Worm (Caenorhabditis elegans) whole organism, mixed stage, embryonic: ENCODE measurements around the gene K08D10.11.
"Not testable (repeated sequence)": the region's sequence is repeated elsewhere in the genome, so short reads cannot be mapped to it uniquely, and the experiment has no call there.

Experiments used
- M03D4.4 ChIP-seq: sonication (generic microtip); optimal IDR thresholded peaks from 2 replicates; lab custom pipeline; 2017; ENCODE audit warnings: mild to moderate bottlenecking, missing genetic modification characterization, missing compliant biosample characterization
- bed-3 ChIP-seq: fragments of 200-800 bp; sonication (Bioruptor generic); optimal IDR thresholded peaks from 3 replicates; lab custom pipeline; 2018; ENCODE audit warnings: mild to moderate bottlenecking, missing genetic modification characterization, moderate library complexity, missing compliant biosample characterization
- blmp-1 ChIP-seq: fragments of 150-350 bp; optimal IDR thresholded peaks from 2 replicates; lab custom pipeline; 2014; ENCODE audit warnings: missing biosample characterization, missing genetic modification characterization
- ceh-83 ChIP-seq: fragments of 200-800 bp; sonication (Bioruptor generic); optimal IDR thresholded peaks from 2 replicates; lab custom pipeline; 2018; ENCODE audit warnings: mild to moderate bottlenecking, missing genetic modification characterization, missing compliant biosample characterization
- ces-1 ChIP-seq: fragments of 150-350 bp; optimal IDR thresholded peaks from 2 replicates; lab custom pipeline; 2014; ENCODE audit warnings: missing biosample characterization, missing genetic modification reagents, missing genetic modification characterization
- cnd-1 ChIP-seq: fragments of 200-800 bp; sonication (Bioruptor generic); optimal IDR thresholded peaks from 2 replicates; lab custom pipeline; 2018; ENCODE audit warnings: mild to moderate bottlenecking, missing genetic modification characterization, missing compliant biosample characterization
- elt-1 ChIP-seq: sonication (generic microtip); optimal IDR thresholded peaks from 2 replicates; lab custom pipeline; 2017; ENCODE audit warnings: missing genetic modification characterization, mild to moderate bottlenecking, missing compliant biosample characterization, antibody characterized with exemption, moderate library complexity, borderline replicate concordance; ENCODE audit not compliant: insufficient read depth
- elt-3 ChIP-seq: fragments of 150-350 bp; optimal IDR thresholded peaks from 2 replicates; lab custom pipeline; 2014; ENCODE audit warnings: missing biosample characterization, missing genetic modification characterization
- ham-2 ChIP-seq: fragments of 200-800 bp; sonication (Bioruptor generic); optimal IDR thresholded peaks from 2 replicates; lab custom pipeline; 2018; ENCODE audit warnings: mild to moderate bottlenecking, missing genetic modification characterization, missing compliant biosample characterization
- hlh-1 ChIP-seq: fragments of 150-350 bp; optimal IDR thresholded peaks from 2 replicates; lab custom pipeline; 2014; ENCODE audit warnings: missing biosample characterization, missing genetic modification reagents, missing genetic modification characterization
- lin-32 ChIP-seq: fragments of 200-800 bp; sonication (Bioruptor generic); optimal IDR thresholded peaks from 2 replicates; lab custom pipeline; 2018; ENCODE audit warnings: mild to moderate bottlenecking, missing genetic modification characterization, missing compliant biosample characterization
- lsy-2 ChIP-seq: fragments of 150-350 bp; optimal IDR thresholded peaks from 2 replicates; lab custom pipeline; 2014; ENCODE audit warnings: missing biosample characterization, missing genetic modification characterization
- mab-5 ChIP-seq: fragments of 150-350 bp; optimal IDR thresholded peaks from 2 replicates; lab custom pipeline; 2014; ENCODE audit warnings: missing biosample characterization, missing genetic modification characterization
- mep-1 ChIP-seq: fragments of 150-350 bp; optimal IDR thresholded peaks from 2 replicates; lab custom pipeline; 2017; ENCODE audit warnings: missing biosample characterization, missing genetic modification reagents, missing genetic modification characterization, inconsistent platforms
- mls-2 ChIP-seq: sonication (generic microtip); optimal IDR thresholded peaks from 2 replicates; lab custom pipeline; 2016; ENCODE audit warnings: mild to moderate bottlenecking, missing genetic modification characterization, moderate library complexity, missing compliant biosample characterization
- nhr-12 ChIP-seq: fragments of 150-350 bp; optimal IDR thresholded peaks from 2 replicates; lab custom pipeline; 2014; ENCODE audit warnings: missing biosample characterization, missing genetic modification characterization
- nhr-2 ChIP-seq: fragments of 150-350 bp; optimal IDR thresholded peaks from 2 replicates; lab custom pipeline; 2014; ENCODE audit warnings: missing biosample characterization, missing genetic modification characterization
- nhr-237 ChIP-seq: fragments of 150-350 bp; optimal IDR thresholded peaks from 2 replicates; lab custom pipeline; 2014; ENCODE audit warnings: missing biosample characterization, missing genetic modification characterization
- nhr-28 ChIP-seq: fragments of 150-350 bp; optimal IDR thresholded peaks from 2 replicates; lab custom pipeline; 2014; ENCODE audit warnings: missing biosample characterization, missing genetic modification characterization
- pha-4 ChIP-seq: fragments of 150-350 bp; optimal IDR thresholded peaks from 2 replicates; lab custom pipeline; 2018; ENCODE audit warnings: missing biosample characterization, missing genetic modification reagents, missing genetic modification characterization
- sem-2 ChIP-seq: fragments of 200-800 bp; sonication (Bioruptor generic); optimal IDR thresholded peaks from 2 replicates; lab custom pipeline; 2018; ENCODE audit warnings: mild to moderate bottlenecking, missing genetic modification characterization, missing compliant biosample characterization
- snpc-4 ChIP-seq: fragments of 150-350 bp; optimal IDR thresholded peaks from 2 replicates; lab custom pipeline; 2014; ENCODE audit warnings: missing biosample characterization, missing genetic modification characterization
- sptf-1 ChIP-seq: sonication (generic microtip); optimal IDR thresholded peaks from 2 replicates; lab custom pipeline; 2017; ENCODE audit warnings: mild to moderate bottlenecking, missing genetic modification characterization, moderate library complexity, missing compliant biosample characterization
- tbx-8 ChIP-seq: fragments of 200-800 bp; sonication (Bioruptor generic); optimal IDR thresholded peaks from 2 replicates; lab custom pipeline; 2018; ENCODE audit warnings: mild to moderate bottlenecking, missing genetic modification characterization, moderate library complexity, missing compliant biosample characterization
- unc-39 ChIP-seq: fragments of 150-350 bp; optimal IDR thresholded peaks from 2 replicates; lab custom pipeline; 2014; ENCODE audit warnings: missing biosample characterization, missing genetic modification characterization
- unc-62 ChIP-seq: fragments of 150-350 bp; optimal IDR thresholded peaks from 2 replicates; lab custom pipeline; 2014; ENCODE audit warnings: missing biosample characterization, missing genetic modification reagents, missing genetic modification characterization
- zip-8 ChIP-seq: fragments of 150-350 bp; optimal IDR thresholded peaks from 2 replicates; lab custom pipeline; 2014; ENCODE audit warnings: missing biosample characterization, missing genetic modification characterization

The K08D10.11 gene

ce11 chrIV:4186099-4186498, at the start of gene K08D10.11:
Gene K08D10.11, minus strand, starts transcription at chrIV:4186199.
- not testable (repeated sequence) for TF ChIP-seq nhr-12 (tag; lab: Kevin White, UChicago); pha-4; mab-5 (tag; lab: Kevin White, UChicago)

ce11 chrIV:4235315-4236024, 49.5 kb upstream of the K08D10.11 start, which contains the start of the genes zipt-2.2 and dpy-13:
Gene zipt-2.2, minus strand, starts transcription at chrIV:4235365.
Gene dpy-13, plus strand, starts transcription at chrIV:4235614.
- TF ChIP-seq unc-39 (tag; lab: Kevin White, UChicago), result no peak
- TF ChIP-seq ham-2, result peak; percentile 68
- TF ChIP-seq, all 35 proteins: peak for 1

ce11 chrIV:4227917-4228316, 41.9 kb upstream of the K08D10.11 start, which contains the start of gene srbc-70:
Gene srbc-70, minus strand, starts transcription at chrIV:4228017.
- TF ChIP-seq unc-62 (GFP tag; lab: Kevin White, UChicago) (no peak), zip-8 (tag; lab: Kevin White, UChicago) (no peak), snpc-4 (tag; lab: Kevin White, UChicago) (no peak), nhr-12 (tag; lab: Kevin White, UChicago) (no peak), unc-39 (tag; lab: Kevin White, UChicago) (no peak), nhr-28 (no peak), mls-2 (no peak), elt-3 (tag; lab: Kevin White, UChicago) (no peak), bed-3 (GFP tag; lab: Kevin White, UChicago) (no peak), ceh-83 (no peak), nhr-2 (tag; lab: Kevin White, UChicago) (no peak), sem-2 (GFP tag; lab: Kevin White, UChicago) (no peak)

ce11 chrIV:4225851-4226250, 39.9 kb upstream of the K08D10.11 start, which contains the start of gene srbc-71:
Gene srbc-71, minus strand, starts transcription at chrIV:4225951.
- no peak for TF ChIP-seq ham-2
- no peak for TF ChIP-seq mep-1 (tag; lab: Kevin White, UChicago)
- no peak for TF ChIP-seq pha-4
- no peak for TF ChIP-seq mls-2

ce11 chrIV:4219983-4220382, 34.0 kb upstream of the K08D10.11 start, which contains the start of gene F30B5.11:
Gene F30B5.11, minus strand, starts transcription at chrIV:4220083.
- no peak for TF ChIP-seq nhr-2 (tag; lab: Kevin White, UChicago)
- no peak for TF ChIP-seq lin-32 (GFP tag; lab: Kevin White, UChicago)
- TF ChIP-seq ceh-83, result no peak

ce11 chrIV:4218276-4218675, 32.3 kb upstream of the K08D10.11 start:
- TF ChIP-seq hlh-1 (no peak), nhr-2 (tag; lab: Kevin White, UChicago) (no peak), nhr-12 (tag; lab: Kevin White, UChicago) (no peak), zip-8 (tag; lab: Kevin White, UChicago) (no peak), nhr-237 (tag; lab: Kevin White, UChicago) (no peak), tbx-8 (GFP tag; lab: Kevin White, UChicago) (no peak), mls-2 (no peak), lsy-2 (tag; lab: Kevin White, UChicago) (no peak)
- TF ChIP-seq, all 35 proteins: peak for 0

ce11 chrIV:4216099-4216894, 30.3 kb upstream of the K08D10.11 start:
- TF ChIP-seq nhr-237 (tag; lab: Kevin White, UChicago) (no peak), cnd-1 (no peak), elt-1 (no peak), sptf-1 (tag; lab: Kevin White, UChicago) (no peak), M03D4.4 (tag; lab: Kevin White, UChicago) (no peak), mep-1 (tag; lab: Kevin White, UChicago) (no peak), ces-1 (GFP tag; lab: Kevin White, UChicago) (no peak), nhr-12 (tag; lab: Kevin White, UChicago) (no peak), blmp-1 (tag; lab: Kevin White, UChicago) (no peak), bed-3 (GFP tag; lab: Kevin White, UChicago) (no peak), unc-62 (GFP tag; lab: Kevin White, UChicago) (no peak), pha-4 (no peak)
